Fruit fly (Drosophila melanogaster): Measurements from ENCODE around the gene P5CS.

dm6 chr3L:22028225-22028624, 56.4 kb downstream of the P5CS start, which contains the start of gene CG7140:
- TF ChIP-seq cyc (GFP tag; optimal IDR thresholded peaks at IDR 0.05) (no peak), Blimp-1 (GFP tag; optimal IDR thresholded peaks at IDR 0.05) (no peak), vri (GFP tag; optimal IDR thresholded peaks at IDR 0.05) (no peak)
